Worm (Caenorhabditis elegans) whole organism, L2 larva: Measurements from ENCODE around the gene col-8.

ENCODE experiments used
- C34F6.9 ChIP-seq: fragments of 150-350 bp; optimal IDR thresholded peaks from 2 replicates; lab custom pipeline; 2014; ENCODE audit warnings: missing biosample characterization, missing genetic modification characterization
- F13H6.1 ChIP-seq: sonication (generic microtip); optimal IDR thresholded peaks from 2 replicates; lab custom pipeline; 2016; ENCODE audit warnings: missing genetic modification characterization, missing compliant biosample characterization
- R02D3.7 ChIP-seq: fragments of 150-350 bp; optimal IDR thresholded peaks from 2 replicates; lab custom pipeline; 2014; ENCODE audit warnings: missing biosample characterization, missing genetic modification characterization
- Y55F3AM.14 ChIP-seq: fragments of 200-800 bp; sonication (Bioruptor generic); optimal IDR thresholded peaks from 2 replicates; lab custom pipeline; 2018; ENCODE audit warnings: mild to moderate bottlenecking, missing genetic modification characterization, missing compliant biosample characterization
- ZK546.5 ChIP-seq: sonication (generic microtip); optimal IDR thresholded peaks from 2 replicates; lab custom pipeline; 2017; ENCODE audit warnings: missing biosample characterization, missing genetic modification characterization
- alr-1 ChIP-seq: fragments of 150-350 bp; optimal IDR thresholded peaks from 2 replicates; lab custom pipeline; 2014; ENCODE audit warnings: missing biosample characterization, missing genetic modification characterization
- aly-2 ChIP-seq: fragments of 150-350 bp; optimal IDR thresholded peaks from 2 replicates; lab custom pipeline; 2014; ENCODE audit warnings: missing biosample characterization, missing genetic modification characterization
- ama-1 ChIP-seq: fragments of 150-350 bp; optimal IDR thresholded peaks from 2 replicates; lab custom pipeline; 2018; ENCODE audit warnings: inconsistent platforms
- blmp-1 ChIP-seq: sonication (generic microtip); optimal IDR thresholded peaks from 2 replicates; lab custom pipeline; 2017; ENCODE audit warnings: missing genetic modification characterization, mild to moderate bottlenecking, missing compliant biosample characterization, antibody characterized with exemption, moderate library complexity; ENCODE audit not compliant: insufficient read depth
- ceh-16 ChIP-seq: fragments of 150-350 bp; optimal IDR thresholded peaks from 2 replicates; lab custom pipeline; 2014; ENCODE audit warnings: missing biosample characterization, missing genetic modification characterization
- ceh-82 ChIP-seq: fragments of 150-350 bp; optimal IDR thresholded peaks from 2 replicates; lab custom pipeline; 2014; ENCODE audit warnings: missing biosample characterization, missing genetic modification characterization
- crh-2 ChIP-seq: sonication (generic microtip); optimal IDR thresholded peaks from 2 replicates; lab custom pipeline; 2017; ENCODE audit warnings: missing biosample characterization, missing genetic modification characterization
- dmd-4 ChIP-seq: sonication (generic microtip); optimal IDR thresholded peaks from 2 replicates; lab custom pipeline; 2017; ENCODE audit warnings: missing biosample characterization, missing genetic modification characterization
- egl-27 ChIP-seq: sonication (generic microtip); optimal IDR thresholded peaks from 3 replicates; lab custom pipeline; 2017; ENCODE audit warnings: missing biosample characterization, missing genetic modification reagents, missing genetic modification characterization
- elt-1 ChIP-seq: fragments of 150-350 bp; optimal IDR thresholded peaks from 2 replicates; lab custom pipeline; 2014; ENCODE audit warnings: missing biosample characterization, missing genetic modification characterization
- elt-3 ChIP-seq: sonication (generic microtip); optimal IDR thresholded peaks from 2 replicates; lab custom pipeline; 2017; ENCODE audit warnings: missing biosample characterization, missing genetic modification characterization
- fos-1 ChIP-seq: fragments of 150-350 bp; optimal IDR thresholded peaks from 2 replicates; lab custom pipeline; 2014; ENCODE audit warnings: missing biosample characterization, missing genetic modification characterization
- gmeb-1 ChIP-seq: fragments of 150-350 bp; optimal IDR thresholded peaks from 2 replicates; lab custom pipeline; 2014; ENCODE audit warnings: missing biosample characterization, missing genetic modification characterization
- lin-11 ChIP-seq: fragments of 150-350 bp; sonication (generic microtip); optimal IDR thresholded peaks from 2 replicates; lab custom pipeline; 2014; ENCODE audit warnings: missing biosample characterization, missing genetic modification characterization, inconsistent platforms, mixed read lengths
- lin-13 ChIP-seq: fragments of 150-350 bp; optimal IDR thresholded peaks from 2 replicates; lab custom pipeline; 2014; ENCODE audit warnings: missing biosample characterization, missing genetic modification reagents, missing genetic modification characterization
- lin-39 ChIP-seq: fragments of 150-350 bp; optimal IDR thresholded peaks from 2 replicates; lab custom pipeline; 2014; ENCODE audit warnings: missing biosample characterization, missing genetic modification reagents, missing genetic modification characterization
- lsy-2 ChIP-seq, 2 experiments: fragments of 150-350 bp in 1 of 2; sonication (generic microtip) in 1 of 2; optimal IDR thresholded peaks; 2 replicates each; lab custom pipeline; 2014 to 2017; ENCODE audit warnings: missing biosample characterization in 2 of 2, missing genetic modification characterization in 2 of 2
- mab-5 ChIP-seq: fragments of 150-350 bp; optimal IDR thresholded peaks from 2 replicates; lab custom pipeline; 2014; ENCODE audit warnings: missing biosample characterization, missing genetic modification characterization
- mbf-1 ChIP-seq: sonication (generic microtip); optimal IDR thresholded peaks from 2 replicates; lab custom pipeline; 2017; ENCODE audit warnings: missing biosample characterization, missing genetic modification characterization
- mdl-1 ChIP-seq, 2 experiments: fragments of 150-350 bp in 1 of 2; sonication (generic microtip) in 1 of 2; optimal IDR thresholded peaks; 2 replicates each; lab custom pipeline; 2017; ENCODE audit warnings: missing biosample characterization in 2 of 2, missing genetic modification characterization in 2 of 2
- nhr-10 ChIP-seq: sonication (generic microtip); optimal IDR thresholded peaks from 2 replicates; lab custom pipeline; 2017; ENCODE audit warnings: missing biosample characterization, missing genetic modification characterization
- nhr-11 ChIP-seq: fragments of 150-350 bp; optimal IDR thresholded peaks from 2 replicates; lab custom pipeline; 2014; ENCODE audit warnings: missing biosample characterization, missing genetic modification characterization
- nhr-12 ChIP-seq: fragments of 150-350 bp; optimal IDR thresholded peaks from 2 replicates; lab custom pipeline; 2014; ENCODE audit warnings: missing biosample characterization, missing genetic modification characterization
- nhr-129 ChIP-seq: fragments of 150-350 bp; optimal IDR thresholded peaks from 2 replicates; lab custom pipeline; 2014; ENCODE audit warnings: missing biosample characterization, missing genetic modification characterization
- nhr-21 ChIP-seq: fragments of 150-350 bp; optimal IDR thresholded peaks from 2 replicates; lab custom pipeline; 2014; ENCODE audit warnings: missing biosample characterization, missing genetic modification characterization
- nhr-23 ChIP-seq: fragments of 150-350 bp; optimal IDR thresholded peaks from 2 replicates; lab custom pipeline; 2014; ENCODE audit warnings: missing biosample characterization, missing genetic modification reagents, missing genetic modification characterization
- nhr-25 ChIP-seq: fragments of 150-350 bp; sonication (generic microtip); optimal IDR thresholded peaks from 3 replicates; lab custom pipeline; 2014; ENCODE audit warnings: missing biosample characterization, missing genetic modification characterization
- nhr-6 ChIP-seq: fragments of 150-350 bp; optimal IDR thresholded peaks from 2 replicates; lab custom pipeline; 2014; ENCODE audit warnings: missing biosample characterization, missing genetic modification characterization
- nhr-77 ChIP-seq: fragments of 150-350 bp; optimal IDR thresholded peaks from 2 replicates; lab custom pipeline; 2014; ENCODE audit warnings: missing biosample characterization, missing genetic modification characterization
- peb-1 ChIP-seq: fragments of 150-350 bp; optimal IDR thresholded peaks from 2 replicates; lab custom pipeline; 2014; ENCODE audit warnings: missing biosample characterization, missing genetic modification characterization
- sem-4 ChIP-seq: fragments of 150-350 bp; optimal IDR thresholded peaks from 2 replicates; lab custom pipeline; 2014; ENCODE audit warnings: missing biosample characterization, missing genetic modification reagents, missing genetic modification characterization
- skn-1 ChIP-seq: sonication (generic microtip); optimal IDR thresholded peaks from 2 replicates; lab custom pipeline; 2017; ENCODE audit warnings: missing biosample characterization, missing genetic modification characterization
- sma-3 ChIP-seq: sonication (generic microtip); optimal IDR thresholded peaks from 2 replicates; lab custom pipeline; 2016; ENCODE audit warnings: missing genetic modification reagents, missing genetic modification characterization, missing compliant biosample characterization
- sma-9 ChIP-seq, 2 experiments: fragments of 150-350 bp in 1 of 2; sonication (generic microtip) in 1 of 2; optimal IDR thresholded peaks; 2 replicates each; lab custom pipeline; 2014 to 2016; ENCODE audit warnings: missing genetic modification characterization in 2 of 2, mild to moderate bottlenecking in 1 of 2, missing biosample characterization in 1 of 2, missing compliant biosample characterization in 1 of 2, missing genetic modification reagents in 1 of 2, moderate library complexity in 1 of 2
- snpc-4 ChIP-seq: fragments of 150-350 bp; optimal IDR thresholded peaks from 2 replicates; lab custom pipeline; 2014; ENCODE audit warnings: missing biosample characterization, missing genetic modification characterization
- unc-39 ChIP-seq: fragments of 150-350 bp; optimal IDR thresholded peaks from 2 replicates; lab custom pipeline; 2014; ENCODE audit warnings: missing biosample characterization, missing genetic modification characterization
- unc-55 ChIP-seq: fragments of 150-350 bp; sonication (generic microtip); optimal IDR thresholded peaks from 3 replicates; lab custom pipeline; 2014; ENCODE audit warnings: missing biosample characterization, missing genetic modification reagents, missing genetic modification characterization
- unc-62 ChIP-seq: fragments of 150-350 bp; optimal IDR thresholded peaks from 2 replicates; lab custom pipeline; 2014; ENCODE audit warnings: missing biosample characterization, missing genetic modification reagents, missing genetic modification characterization
- zag-1 ChIP-seq: fragments of 150-350 bp; optimal IDR thresholded peaks from 2 replicates; lab custom pipeline; 2014; ENCODE audit warnings: missing biosample characterization, missing genetic modification characterization
- ztf-1 ChIP-seq: fragments of 200-800 bp; sonication (Bioruptor generic); conservative IDR thresholded peaks from 2 replicates; pipeline ENCODE4 v1.3.6; 2022; ENCODE audit warnings: missing genetic modification characterization, missing compliant biosample characterization
- ztf-11 ChIP-seq: sonication (generic microtip); optimal IDR thresholded peaks from 2 replicates; lab custom pipeline; 2017; ENCODE audit warnings: missing biosample characterization, missing genetic modification characterization
- ztf-4 ChIP-seq: fragments of 150-350 bp; optimal IDR thresholded peaks from 2 replicates; lab custom pipeline; 2014; ENCODE audit warnings: missing biosample characterization, missing genetic modification characterization

The col-8 gene

ce11 chrIII:7021156-7021637 is 797 bp upstream of the col-8 start, which contains the start of gene rfl-1:
TSS of gene rfl-1 (plus strand) at chrIII:7021206.
- no peak for TF ChIP-seq blmp-1 (tag; lab: Kevin White, UChicago)
- TF ChIP-seq peb-1 (tag; lab: Kevin White, UChicago), result no peak
- TF ChIP-seq nhr-11, result no peak
- no peak for TF ChIP-seq ZK546.5 (tag; lab: Kevin White, UChicago)
- TF ChIP-seq mdl-1 (tag; optimal IDR thresholded peaks at IDR 0.05; lab: Kevin White, UChicago), result no peak
- TF ChIP-seq nhr-6, result no peak
- no peak for TF ChIP-seq unc-39 (tag; lab: Kevin White, UChicago)
- TF ChIP-seq nhr-21, result no peak
- TF ChIP-seq F13H6.1 (tag; lab: Kevin White, UChicago), result peak; percentile 34
- TF ChIP-seq mab-5 (tag; lab: Kevin White, UChicago), result no peak
- no peak for TF ChIP-seq nhr-12 (tag; lab: Kevin White, UChicago)
- peak; percentile 8 for TF ChIP-seq ztf-4 (tag; lab: Kevin White, UChicago)
- no peak for TF ChIP-seq nhr-25 (tag; lab: Kevin White, UChicago)
- no peak for TF ChIP-seq snpc-4 (tag; lab: Kevin White, UChicago)
- TF ChIP-seq elt-3 (tag; lab: Kevin White, UChicago), result no peak
- peak; percentile 37 for TF ChIP-seq sma-3 (GFP tag; lab: Kevin White, UChicago)
- peak; percentile 6 for TF ChIP-seq sma-9 (GFP tag; optimal IDR thresholded peaks at IDR 0.05; lab: Kevin White, UChicago)
- TF ChIP-seq sma-9 (tag; optimal IDR thresholded peaks at IDR 0.05; lab: Kevin White, UChicago), result no peak
- TF ChIP-seq ceh-16 (tag; lab: Kevin White, UChicago), result no peak
- TF ChIP-seq gmeb-1, result no peak
- TF ChIP-seq nhr-10 (tag; lab: Kevin White, UChicago), result no peak
- no peak for TF ChIP-seq ztf-11 (tag; lab: Kevin White, UChicago)
- no peak for TF ChIP-seq dmd-4 (tag; lab: Kevin White, UChicago)
- TF ChIP-seq crh-2 (tag; lab: Kevin White, UChicago), result peak; percentile 49
- no peak for TF ChIP-seq egl-27 (tag; lab: Kevin White, UChicago)
- TF ChIP-seq lin-39 (tag; lab: Kevin White, UChicago), result no peak
- no peak for TF ChIP-seq sem-4
- no peak for TF ChIP-seq mbf-1 (tag; lab: Kevin White, UChicago)
- no peak for TF ChIP-seq nhr-23
- TF ChIP-seq alr-1 (tag; lab: Kevin White, UChicago), result no peak
- TF ChIP-seq skn-1 (tag; lab: Kevin White, UChicago), result no peak
- TF ChIP-seq R02D3.7 (tag; lab: Kevin White, UChicago), result peak; percentile 86
- TF ChIP-seq Y55F3AM.14 (GFP tag; lab: Kevin White, UChicago), result no peak
- TF ChIP-seq lsy-2 (tag; optimal IDR thresholded peaks at IDR 0.05; lab: Kevin White, UChicago), result peak; percentile 47 to 84
- TF ChIP-seq nhr-129 (tag; lab: Kevin White, UChicago), result peak; percentile 59
- no peak for TF ChIP-seq ceh-82 (tag; lab: Kevin White, UChicago)
- no peak for TF ChIP-seq fos-1 (tag; lab: Kevin White, UChicago)
- no peak for TF ChIP-seq aly-2 (tag; lab: Kevin White, UChicago)
- peak; percentile 79 for TF ChIP-seq unc-55 (GFP tag; lab: Kevin White, UChicago)
- TF ChIP-seq zag-1, result no peak
- TF ChIP-seq elt-1 (tag; lab: Kevin White, UChicago), result no peak
- TF ChIP-seq lin-11 (tag; lab: Kevin White, UChicago), result no peak
- TF ChIP-seq ama-1 (lab: Kevin White, UChicago), result no peak
- no peak for TF ChIP-seq ztf-1 (GFP tag; lab: Robert Waterston, UW)
- peak; percentile 69 for TF ChIP-seq C34F6.9 (tag; lab: Kevin White, UChicago)
- TF ChIP-seq nhr-77 (tag; lab: Kevin White, UChicago), result no peak

DNA sequence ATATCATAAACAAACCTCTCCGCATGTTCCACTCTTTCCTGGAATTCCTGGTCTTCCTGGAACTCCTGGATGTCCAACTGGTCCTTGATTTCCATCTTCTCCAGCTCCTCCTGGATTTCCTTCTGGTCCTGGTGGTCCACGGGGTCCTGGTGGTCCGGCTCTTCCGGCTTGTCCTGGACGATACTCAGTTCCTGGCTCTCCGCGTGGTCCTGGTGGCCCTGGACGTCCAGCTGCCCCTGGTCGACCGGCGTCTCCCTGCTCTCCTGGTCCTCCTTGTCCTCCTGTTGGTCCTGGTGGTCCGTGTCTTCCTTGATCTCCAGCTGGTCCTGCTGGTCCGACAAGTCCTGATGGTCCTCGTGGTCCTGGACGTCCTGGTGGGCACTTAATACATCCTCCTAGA is 676 bp downstream of the col-8 start:
- TF ChIP-seq nhr-10 (tag; lab: Kevin White, UChicago) (no peak), lin-13 (GFP tag; lab: Kevin White, UChicago) (no peak), unc-39 (tag; lab: Kevin White, UChicago) (no peak), F13H6.1 (tag; lab: Kevin White, UChicago) (no peak), unc-62 (GFP tag; lab: Kevin White, UChicago) (no peak), sma-9 (GFP tag; optimal IDR thresholded peaks at IDR 0.05; lab: Kevin White, UChicago) (no peak), sma-9 (tag; optimal IDR thresholded peaks at IDR 0.05; lab: Kevin White, UChicago) (no peak), ceh-82 (tag; lab: Kevin White, UChicago) (no peak), skn-1 (tag; lab: Kevin White, UChicago) (no peak), fos-1 (tag; lab: Kevin White, UChicago) (no peak), nhr-25 (tag; lab: Kevin White, UChicago) (no peak)
